Fruit fly (Drosophila melanogaster): ENCODE measurements around the gene Sdic2.
"Not testable (repeated sequence)": the region's sequence is repeated elsewhere in the genome, so short reads cannot be mapped to it uniquely, and the experiment has no call there.

Gene Sdic2

dm6 chrX:20155947-20156346 is 30.3 kb downstream of the Sdic2 start:
- TF ChIP-seq noc (tag; optimal IDR thresholded peaks at IDR 0.05) = no peak

dm6 chrX:20147693-20148174 is 38.6 kb downstream of the Sdic2 start, which contains the start of gene aspr:
Gene aspr, plus strand, starts transcription at chrX:20148124.
- no peak for TF ChIP-seq noc (tag; optimal IDR thresholded peaks at IDR 0.05)

- not testable (repeated sequence) for TF ChIP-seq noc (tag; optimal IDR thresholded peaks at IDR 0.05)
Observed at dm6 chrX:20143088-20143487, 43.2 kb downstream of the Sdic2 start, which contains the start of gene Or19a. Gene Or19a, minus strand, starts transcription at chrX:20143188.

dm6 chrX:20140710-20141109 is 45.6 kb downstream of the Sdic2 start, which contains the start of gene CG34332:
Gene CG34332, plus strand, starts transcription at chrX:20141010.
- no peak for TF ChIP-seq noc (tag; optimal IDR thresholded peaks at IDR 0.05)

- no peak for TF ChIP-seq noc (tag; optimal IDR thresholded peaks at IDR 0.05)
Observed at dm6 chrX:20139493-20139892, 46.8 kb downstream of the Sdic2 start, which contains the start of gene CG42583. Gene CG42583, plus strand, starts transcription at chrX:20139793.

dm6 chrX:20133432-20133831 is 52.9 kb downstream of the Sdic2 start, which contains the start of gene CG15322:
Gene CG15322, plus strand, starts transcription at chrX:20133579.
- no peak for TF ChIP-seq noc (tag; optimal IDR thresholded peaks at IDR 0.05)

Data from whole organism, larva.